Worm (Caenorhabditis elegans): Measurements from ENCODE around the gene F56A11.6.

Gene F56A11.6

DNA sequence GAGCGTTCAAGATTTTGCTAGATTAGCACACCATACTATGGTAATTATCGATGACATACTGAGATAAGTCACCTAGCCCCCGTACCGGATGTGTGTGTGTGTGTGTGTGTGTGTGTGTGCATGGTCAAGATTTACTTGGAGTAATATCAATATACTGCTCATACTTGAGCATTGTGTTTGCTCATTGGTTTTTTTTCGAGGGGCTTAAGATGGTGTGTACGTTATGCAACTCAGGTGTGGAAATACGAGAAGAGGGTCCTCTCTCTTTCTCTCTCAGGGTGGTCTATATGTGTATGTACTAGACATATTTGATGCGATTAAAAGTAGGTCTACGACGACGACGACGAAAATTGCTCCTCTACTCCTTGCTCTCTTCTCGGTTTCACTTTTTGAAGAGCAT lies 21.7 kb downstream of the F56A11.6 start:
- TF ChIP-seq nhr-85 (tag) (peak; percentile 7), ceh-82 (tag; optimal IDR thresholded peaks at IDR 0.05) (no peak)

DNA sequence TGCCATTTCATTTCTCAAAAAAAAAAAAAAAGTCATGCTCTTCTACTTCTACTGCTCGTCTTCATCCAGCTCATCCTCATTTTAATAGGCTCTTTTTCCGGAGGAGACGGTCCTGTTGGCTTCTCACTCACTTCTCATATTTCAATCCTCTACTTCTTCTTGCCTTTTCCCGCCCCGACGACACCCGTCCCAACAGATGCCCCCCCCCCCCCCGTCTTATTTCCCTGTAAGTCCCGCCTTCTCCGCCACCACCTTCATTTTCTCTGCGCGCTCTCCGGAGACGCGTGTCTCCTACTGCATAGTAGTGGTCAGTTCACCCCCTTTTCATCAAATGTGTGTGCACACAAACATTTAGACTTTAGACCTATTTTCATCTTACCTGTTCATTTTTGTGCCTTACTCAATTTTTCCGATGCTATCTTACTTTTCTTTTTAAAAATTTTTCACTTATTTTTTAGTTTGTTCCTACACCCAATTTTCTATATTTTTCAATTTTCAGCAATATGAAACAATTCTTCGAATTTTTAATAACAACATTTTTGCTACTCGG lies 23.2 kb downstream of the F56A11.6 start, which contains the start of gene efn-4:
Gene efn-4, plus strand, starts transcription at position 500 of the 550 bp plus-strand sequence.
- TF ChIP-seq egl-27 (tag; optimal IDR thresholded peaks at IDR 0.05): no peak
- no peak for TF ChIP-seq mep-1 (tag; optimal IDR thresholded peaks at IDR 0.05)
- no peak for TF ChIP-seq unc-30 (tag; optimal IDR thresholded peaks at IDR 0.05)
- TF ChIP-seq lin-15B (tag; optimal IDR thresholded peaks at IDR 0.05): no peak
- TF ChIP-seq F16B12.6 (tag; optimal IDR thresholded peaks at IDR 0.05): no peak
- TF ChIP-seq lir-3 (tag; optimal IDR thresholded peaks at IDR 0.05; ENCODE audit: poor library complexity): no peak
- TF ChIP-seq ceh-82 (tag; optimal IDR thresholded peaks at IDR 0.05): no peak
- no peak for TF ChIP-seq lin-13 (GFP tag; optimal IDR thresholded peaks at IDR 0.05)
- no peak for TF ChIP-seq ama-1 (optimal IDR thresholded peaks at IDR 0.05)
- no peak for TF ChIP-seq xbp-1 (tag; optimal IDR thresholded peaks at IDR 0.05)
- no peak for TF ChIP-seq fkh-4 (tag; optimal IDR thresholded peaks at IDR 0.05; ENCODE audit: borderline replicate concordance)

DNA sequence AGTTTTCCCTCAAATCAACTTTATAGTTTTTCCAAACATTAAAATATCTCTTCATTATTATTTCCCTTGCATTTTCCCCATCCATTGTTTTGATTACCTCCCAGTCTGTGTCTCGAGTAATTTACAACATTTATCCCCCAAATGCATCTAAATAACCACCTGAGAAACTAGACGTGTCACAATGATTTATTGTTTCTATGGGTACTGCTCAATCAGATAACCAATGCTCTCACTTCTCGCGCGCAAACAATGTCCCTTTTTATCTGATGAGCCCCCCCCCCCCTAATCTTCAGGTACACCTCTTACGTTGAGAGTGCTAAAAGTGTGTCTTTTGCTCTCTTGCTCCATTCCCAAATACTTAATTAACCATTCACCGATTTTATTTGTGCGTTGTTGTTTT lies 28.0 kb downstream of the F56A11.6 start:
- TF ChIP-seq fkh-8 (tag; optimal IDR thresholded peaks at IDR 0.05) (no peak), zag-1 (tag; optimal IDR thresholded peaks at IDR 0.05) (no peak), ztf-11 (tag; optimal IDR thresholded peaks at IDR 0.05) (no peak), C04F5.9 (tag; optimal IDR thresholded peaks at IDR 0.05) (no peak), mab-9 (GFP tag; IDR thresholded peaks at IDR 0.05) (no peak), ets-5 (GFP tag; IDR thresholded peaks at IDR 0.05) (no peak), ceh-8 (GFP tag; optimal IDR thresholded peaks at IDR 0.05) (no peak), isw-1 (GFP tag; IDR thresholded peaks at IDR 0.05) (no peak), fos-1 (tag; optimal IDR thresholded peaks at IDR 0.05) (no peak), egl-27 (tag; optimal IDR thresholded peaks at IDR 0.05) (no peak), sup-37 (GFP tag; optimal IDR thresholded peaks at IDR 0.05) (no peak), rnt-1 (tag; optimal IDR thresholded peaks at IDR 0.05) (no peak), snu-23 (GFP tag; optimal IDR thresholded peaks at IDR 0.05) (no peak), dpl-1 (GFP tag; optimal IDR thresholded peaks at IDR 0.05) (no peak), C16A3.4 (tag; optimal IDR thresholded peaks at IDR 0.05) (no peak), fkh-4 (tag; optimal IDR thresholded peaks at IDR 0.05; ENCODE audit: borderline replicate concordance) (no peak), nhr-28 (tag; optimal IDR thresholded peaks at IDR 0.05) (no peak), nhr-19 (GFP tag; conservative IDR thresholded peaks at IDR 0.05) (no peak), nhr-76 (tag; optimal IDR thresholded peaks at IDR 0.05) (no peak)

DNA sequence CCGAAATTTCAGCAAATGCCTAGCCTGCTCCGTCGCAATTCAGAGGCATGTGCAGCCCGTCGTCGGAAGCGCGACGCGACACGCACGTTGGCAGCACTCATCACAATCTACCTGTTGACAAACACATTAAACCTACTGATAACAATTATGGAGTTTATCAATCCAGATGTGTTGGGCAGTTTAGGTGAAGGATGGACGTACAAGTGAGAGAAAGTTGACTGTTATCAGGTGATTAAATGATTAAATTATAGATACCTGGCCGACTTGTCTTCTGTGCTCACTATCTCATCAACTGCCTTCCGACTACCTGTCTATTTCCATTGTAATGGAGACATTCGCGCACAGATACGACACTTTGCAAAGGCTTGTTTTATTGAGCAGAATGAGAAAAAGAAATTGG lies 30.1 kb downstream of the F56A11.6 start:
- TF ChIP-seq elt-2 (tag; optimal IDR thresholded peaks at IDR 0.05) (peak; percentile 88), C04F5.9 (tag; optimal IDR thresholded peaks at IDR 0.05) (no peak), unc-98 (GFP tag; IDR thresholded peaks at IDR 0.05) (no peak), hpl-2 (GFP tag; optimal IDR thresholded peaks at IDR 0.05) (no peak), aly-2 (tag; optimal IDR thresholded peaks at IDR 0.05) (no peak)

ce11 chrIV:548000-548399 lies 34.0 kb downstream of the F56A11.6 start, which contains the start of gene F56A11.4:
F56A11.4 (plus strand) TSS chrIV:548300.
- TF ChIP-seq unc-86 (tag; optimal IDR thresholded peaks at IDR 0.05) (no peak), lin-35 (GFP tag; optimal IDR thresholded peaks at IDR 0.05) (no peak), fkh-10 (GFP tag; optimal IDR thresholded peaks at IDR 0.05) (no peak), ceh-90 (tag; optimal IDR thresholded peaks at IDR 0.05) (no peak), C04F5.9 (tag; optimal IDR thresholded peaks at IDR 0.05) (no peak), nhr-85 (tag) (no peak), egl-27 (tag; optimal IDR thresholded peaks at IDR 0.05) (no peak), nhr-71 (tag; optimal IDR thresholded peaks at IDR 0.05) (no peak), C34B4.2 (tag; optimal IDR thresholded peaks at IDR 0.05) (no peak), snpc-4 (tag; optimal IDR thresholded peaks at IDR 0.05) (no peak), dsc-1 (tag; optimal IDR thresholded peaks at IDR 0.05) (no peak), pag-3 (tag; optimal IDR thresholded peaks at IDR 0.05; ENCODE audit: borderline replicate concordance, insufficient read depth) (no peak), nhr-47 (tag; optimal IDR thresholded peaks at IDR 0.05) (no peak), swsn-7 (tag; optimal IDR thresholded peaks at IDR 0.05) (no peak), blmp-1 (tag; optimal IDR thresholded peaks at IDR 0.05) (no peak)
